Worm (Caenorhabditis elegans): ENCODE data around the gene eak-3.

The eak-3 gene

DNA sequence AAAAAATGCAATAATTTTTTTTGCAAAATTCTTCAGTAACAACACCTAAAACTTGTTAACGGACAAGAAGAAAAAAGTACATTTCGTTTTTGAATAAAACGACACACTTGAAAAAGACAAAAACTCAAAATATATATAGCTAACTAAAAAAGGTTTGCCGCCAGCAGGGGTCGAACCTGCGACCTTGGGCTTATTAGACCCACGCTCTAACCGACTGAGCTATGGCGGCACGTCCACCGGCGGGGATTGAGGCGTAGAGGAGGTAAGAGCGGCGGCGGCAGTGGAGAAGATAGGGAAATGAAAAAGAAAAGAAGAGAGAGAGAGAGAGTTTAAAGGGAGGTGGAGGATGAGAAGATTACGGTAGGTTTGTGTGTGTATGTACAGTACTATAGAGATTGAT, 41.9 kb upstream of the eak-3 start (continued):
- peak; percentile 29 for TF ChIP-seq attf-5 (GFP tag; optimal IDR thresholded peaks at IDR 0.05)
- peak; percentile 49; the same call in 1 of the 2 replicates for TF ChIP-seq zfh-2 (GFP tag; conservative IDR thresholded peaks at IDR 0.05)
- TF ChIP-seq tbp1 (GFP tag; optimal IDR thresholded peaks at IDR 0.05), result peak; percentile 91
- TF ChIP-seq egrh-3 (GFP tag; IDR thresholded peaks at IDR 0.05), result peak; percentile 52
- TF ChIP-seq D2030.7 (GFP tag; IDR thresholded peaks at IDR 0.05), result peak; percentile 51
- TF ChIP-seq ztf-18 (tag; optimal IDR thresholded peaks at IDR 0.05), result peak; percentile 42
- no peak for TF ChIP-seq ztf-22 (GFP tag; optimal IDR thresholded peaks at IDR 0.05)
- TF ChIP-seq snpc-4 (GFP tag; optimal IDR thresholded peaks at IDR 0.05), result no peak
- peak in 1 of 4 experiments; percentile 25 for TF ChIP-seq snpc-4 (tag; optimal IDR thresholded peaks at IDR 0.05)
- peak; percentile 52; the same call in 1 of the 2 replicates for TF ChIP-seq pbrm-1 (GFP tag; IDR thresholded peaks at IDR 0.05)
- peak; percentile 25 for TF ChIP-seq mxl-1 (tag; optimal IDR thresholded peaks at IDR 0.05)
- peak; percentile 47; the same call in 1 of the 2 replicates for TF ChIP-seq dox-1 (GFP tag; IDR thresholded peaks at IDR 0.05)
- peak; percentile 36; the same call in 1 of the 2 replicates for TF ChIP-seq Y53G8AR.9 (GFP tag; conservative IDR thresholded peaks at IDR 0.05)
- peak; percentile 8 for TF ChIP-seq dpl-1 (GFP tag; optimal IDR thresholded peaks at IDR 0.05)
- no peak for TF ChIP-seq attf-3 (GFP tag; conservative IDR thresholded peaks at IDR 0.05)
- peak; percentile 28 for TF ChIP-seq lin-40 (tag; optimal IDR thresholded peaks at IDR 0.05)
- peak; percentile 42 for TF ChIP-seq mcd-1 (GFP tag; IDR thresholded peaks at IDR 0.05)
- peak; percentile 73; the same call in 1 of the 2 replicates for TF ChIP-seq lin-26 (GFP tag; IDR thresholded peaks at IDR 0.05)
- peak; percentile 24 for TF ChIP-seq lin-54 (GFP tag; optimal IDR thresholded peaks at IDR 0.05)

DNA sequence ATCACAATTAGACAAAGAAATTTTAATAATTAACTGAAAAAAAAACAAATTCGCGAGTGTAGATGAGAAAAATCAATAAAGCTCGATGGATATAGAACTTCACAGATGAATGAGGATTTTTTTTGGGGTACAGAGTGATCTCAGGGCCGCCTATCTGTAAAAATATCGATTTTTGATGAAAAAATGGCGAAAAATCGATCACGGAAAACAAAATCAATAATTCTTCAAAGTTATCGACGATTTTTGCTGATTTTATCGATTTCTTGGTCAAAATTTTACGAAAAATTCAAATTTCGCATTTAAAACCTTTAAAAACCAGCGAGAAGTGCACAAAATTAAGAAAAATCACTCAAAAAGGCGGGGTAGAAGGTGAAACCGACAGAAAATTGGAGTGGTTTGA, 39.7 kb upstream of the eak-3 start:
- no peak for TF ChIP-seq attf-6 (GFP tag; IDR thresholded peaks at IDR 0.05)
- TF ChIP-seq lsy-27 (tag; optimal IDR thresholded peaks at IDR 0.05; ENCODE audit: borderline replicate concordance, insufficient read depth), result no peak
- TF ChIP-seq tlf-1 (GFP tag; optimal IDR thresholded peaks at IDR 0.05), result no peak
- TF ChIP-seq rpc-1 (optimal IDR thresholded peaks at IDR 0.05), result no peak
- TF ChIP-seq rpc-1 (tag; optimal IDR thresholded peaks at IDR 0.05), result no peak
- no peak for TF ChIP-seq F33H1.4 (GFP tag; IDR thresholded peaks at IDR 0.05)
- TF ChIP-seq snpc-1.1 (tag; optimal IDR thresholded peaks at IDR 0.05; ENCODE audit: insufficient read depth), result no peak
- no peak for TF ChIP-seq ztf-28 (GFP tag; IDR thresholded peaks at IDR 0.05)
- TF ChIP-seq snpc-1.3 (tag; optimal IDR thresholded peaks at IDR 0.05; ENCODE audit: insufficient read depth), result no peak
- no peak for TF ChIP-seq tbx-9 (tag; optimal IDR thresholded peaks at IDR 0.05; ENCODE audit: borderline replicate concordance)
- TF ChIP-seq akir-1 (GFP tag; optimal IDR thresholded peaks at IDR 0.05), result no peak
- TF ChIP-seq nhr-90 (tag; optimal IDR thresholded peaks at IDR 0.05), result no peak
- no peak for TF ChIP-seq ztf-26 (tag; optimal IDR thresholded peaks at IDR 0.05)
- TF ChIP-seq K11D2.4 (GFP tag; IDR thresholded peaks at IDR 0.05), result no peak
- TF ChIP-seq attf-3 (GFP tag; conservative IDR thresholded peaks at IDR 0.05), result no peak
- no peak for TF ChIP-seq nfyb-1 (GFP tag; IDR thresholded peaks at IDR 0.05)

DNA sequence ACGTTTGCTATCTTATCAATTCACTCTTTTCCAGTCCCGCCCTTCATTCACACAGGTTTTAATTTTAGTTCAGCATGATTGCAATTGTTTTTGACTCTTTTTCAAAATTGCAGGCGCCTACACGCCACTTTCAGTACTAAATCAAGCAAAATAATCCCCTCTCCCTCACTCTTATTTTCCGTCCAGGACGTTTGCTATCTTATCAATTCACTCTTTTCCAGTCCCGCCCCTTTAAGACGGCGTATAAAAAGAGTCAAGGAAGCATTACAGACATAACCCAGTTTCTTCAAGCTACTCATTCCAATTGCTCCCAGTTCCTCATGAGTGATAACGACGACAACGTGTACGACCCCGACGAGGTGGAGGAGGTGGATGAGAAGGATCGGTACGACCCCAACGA, 38.3 kb upstream of the eak-3 start, which contains the start of gene Y119D3B.21:
TSS of gene Y119D3B.21 (plus strand) at position 321 of the 400 bp plus-strand sequence.
- peak; percentile 6 for TF ChIP-seq tbp1 (GFP tag; optimal IDR thresholded peaks at IDR 0.05)
- TF ChIP-seq lin-54 (GFP tag; optimal IDR thresholded peaks at IDR 0.05), result peak; percentile 11
- peak; percentile 23 for TF ChIP-seq nhr-90 (tag; optimal IDR thresholded peaks at IDR 0.05)
- TF ChIP-seq nfya-1 (tag; optimal IDR thresholded peaks at IDR 0.05; ENCODE audit: borderline replicate concordance, insufficient read depth), result no peak
- TF ChIP-seq nhr-80 (tag; optimal IDR thresholded peaks at IDR 0.05), result peak; percentile 98
- no peak for TF ChIP-seq lin-40 (tag; optimal IDR thresholded peaks at IDR 0.05)
- peak; percentile 14 for TF ChIP-seq ets-4 (GFP tag; optimal IDR thresholded peaks at IDR 0.05)
- TF ChIP-seq attf-5 (GFP tag; optimal IDR thresholded peaks at IDR 0.05), result peak; percentile 34
- TF ChIP-seq attf-3 (GFP tag; conservative IDR thresholded peaks at IDR 0.05), result no peak
- no peak for TF ChIP-seq cebp-1 (GFP tag; IDR thresholded peaks at IDR 0.05)
- TF ChIP-seq cebp-1 (tag; optimal IDR thresholded peaks at IDR 0.05), result peak; percentile 74
- TF ChIP-seq madf-8 (GFP tag; conservative IDR thresholded peaks at IDR 0.05), result no peak
- TF ChIP-seq ztf-22 (GFP tag; optimal IDR thresholded peaks at IDR 0.05), result peak; percentile 39
- peak; percentile 65 for TF ChIP-seq dox-1 (GFP tag; IDR thresholded peaks at IDR 0.05)
- TF ChIP-seq mcd-1 (GFP tag; IDR thresholded peaks at IDR 0.05), result peak; percentile 38; the same call in 1 of the 2 replicates
